Fruit fly (Drosophila melanogaster) whole organism, embryonic: ENCODE results near the gene CG14105.
A peak's percentile ranks its signal among the peaks of the same experiment; 100 is the strongest.

Experiments
- Bdp1 ChIP-seq: fragments of 200-800 bp; sonication (Bioruptor generic); optimal IDR thresholded peaks from 3 replicates; lab custom pipeline; 2016; ENCODE audit warnings: missing biosample characterization, missing genetic modification characterization
- BtbVII ChIP-seq: fragments of 200-800 bp; sonication (Bioruptor generic); optimal IDR thresholded peaks from 3 replicates; lab custom pipeline; 2017; ENCODE audit warnings: missing biosample characterization, mild to moderate bottlenecking, missing genetic modification characterization
- CG11504 ChIP-seq: fragments of 200-800 bp; sonication (Bioruptor generic); optimal IDR thresholded peaks from 3 replicates; lab custom pipeline; 2019; ENCODE audit warnings: missing biosample characterization, mild to moderate bottlenecking, missing genetic modification characterization, moderate library complexity
- CG13287 ChIP-seq: fragments of 200-800 bp; sonication (Bioruptor generic); IDR thresholded peaks from 2 replicates; pipeline ENCODE4 v1.3.6; 2022; ENCODE audit warnings: missing biosample characterization, missing genetic modification characterization; ENCODE audit not compliant: partially characterized antibody
- CG15269 ChIP-seq: fragments of 200-800 bp; sonication (Bioruptor generic); optimal IDR thresholded peaks from 2 replicates; lab custom pipeline; 2018; ENCODE audit warnings: missing biosample characterization, mild to moderate bottlenecking, missing genetic modification characterization, moderate library complexity
- CG1602 ChIP-seq: fragments of 200-800 bp; sonication (Bioruptor generic); optimal IDR thresholded peaks from 3 replicates; lab custom pipeline; 2016; ENCODE audit warnings: missing biosample characterization, missing genetic modification characterization
- CG17612 ChIP-seq: fragments of 200-800 bp; sonication (Bioruptor generic); IDR thresholded peaks from 2 replicates; pipeline ENCODE4 v1.3.6; 2022; ENCODE audit warnings: missing biosample characterization, missing genetic modification characterization
- CG2116 ChIP-seq: fragments of 200-800 bp; sonication (Bioruptor generic); optimal IDR thresholded peaks from 3 replicates; lab custom pipeline; 2018; ENCODE audit warnings: missing biosample characterization, mild to moderate bottlenecking, missing genetic modification characterization
- CG2712 ChIP-seq: fragments of 200-800 bp; optimal IDR thresholded peaks from 3 replicates; lab custom pipeline; 2019; ENCODE audit warnings: missing biosample characterization, mild to moderate bottlenecking, missing genetic modification characterization, moderate library complexity
- CG4360 ChIP-seq: fragments of 200-800 bp; sonication (Bioruptor generic); IDR thresholded peaks from 2 replicates; pipeline ENCODE4 v1.3.6; 2022; ENCODE audit warnings: missing biosample characterization, missing genetic modification characterization
- CG4820 ChIP-seq: fragments of 200-800 bp; sonication (Bioruptor generic); optimal IDR thresholded peaks from 3 replicates; lab custom pipeline; 2016; ENCODE audit warnings: missing biosample characterization, missing genetic modification characterization
- CG6654 ChIP-seq: fragments of 200-800 bp; sonication (Bioruptor generic); optimal IDR thresholded peaks from 2 replicates; lab custom pipeline; 2017; ENCODE audit warnings: missing biosample characterization, mild to moderate bottlenecking, missing genetic modification characterization
- CG6791 ChIP-seq: fragments of 200-800 bp; sonication (Bioruptor generic); IDR thresholded peaks from 3 replicates; pipeline ENCODE4 v1.3.6; 2022; ENCODE audit warnings: missing biosample characterization, missing genetic modification characterization; ENCODE audit not compliant: partially characterized antibody
- CG8478 ChIP-seq: fragments of >200 bp; optimal IDR thresholded peaks from 2 replicates; lab custom pipeline; 2018
- CG8765 ChIP-seq: fragments of 200-800 bp; sonication (Bioruptor generic); IDR thresholded peaks from 2 replicates; pipeline ENCODE4 v1.3.6; 2022; ENCODE audit warnings: missing biosample characterization, missing genetic modification characterization
- CTCF ChIP-seq: fragments of 200-800 bp; sonication (Bioruptor generic); optimal IDR thresholded peaks from 2 replicates; lab custom pipeline; 2017; ENCODE audit warnings: missing biosample characterization, mild to moderate bottlenecking, missing genetic modification characterization, moderate library complexity
- CoRest ChIP-seq: fragments of 200-800 bp; sonication (Bioruptor generic); optimal IDR thresholded peaks from 3 replicates; lab custom pipeline; 2018; ENCODE audit warnings: missing biosample characterization, mild to moderate bottlenecking, missing genetic modification characterization, moderate library complexity
- Doc3 ChIP-seq: fragments of 200-800 bp; sonication (Bioruptor generic); IDR thresholded peaks from 3 replicates; pipeline ENCODE4 v1.3.6; 2022; ENCODE audit warnings: missing biosample characterization, missing genetic modification characterization; ENCODE audit not compliant: partially characterized antibody
- Gsc ChIP-seq: fragments of 200-800 bp; sonication (Bioruptor generic); IDR thresholded peaks from 2 replicates; pipeline ENCODE4 v1.3.6; 2022; ENCODE audit warnings: missing biosample characterization, missing genetic modification characterization
- HLHmδ ChIP-seq: fragments of 200-800 bp; sonication (Bioruptor generic); optimal IDR thresholded peaks from 2 replicates; lab custom pipeline; 2018; ENCODE audit warnings: missing biosample characterization, mild to moderate bottlenecking, missing genetic modification characterization, moderate library complexity
- Hmx ChIP-seq: fragments of 200-800 bp; sonication (Bioruptor generic); optimal IDR thresholded peaks from 2 replicates; lab custom pipeline; 2016; ENCODE audit warnings: missing biosample characterization, missing genetic modification characterization
- Hr51 ChIP-seq, 2 experiments: fragments of 200-800 bp; sonication (Bioruptor generic); optimal IDR thresholded peaks; 2 replicates in 1 of 2; 3 replicates in 1 of 2; lab custom pipeline; 2016 to 2018; ENCODE audit warnings: missing biosample characterization in 2 of 2, missing genetic modification characterization in 2 of 2, mild to moderate bottlenecking in 1 of 2, moderate library complexity in 1 of 2
- Hsf ChIP-seq: fragments of 200-800 bp; sonication (Bioruptor generic); optimal IDR thresholded peaks from 3 replicates; lab custom pipeline; 2016; ENCODE audit warnings: missing biosample characterization, missing genetic modification characterization
- Kr ChIP-seq: fragments of 200-800 bp; sonication (Bioruptor generic); optimal IDR thresholded peaks from 2 replicates; lab custom pipeline; 2017; ENCODE audit warnings: missing biosample characterization, mild to moderate bottlenecking, missing genetic modification characterization
- Lhr ChIP-seq: fragments of 200-800 bp; sonication (Bioruptor generic); optimal IDR thresholded peaks from 3 replicates; lab custom pipeline; 2017; ENCODE audit warnings: mild to moderate bottlenecking, missing biosample characterization, missing genetic modification reagents, missing genetic modification characterization
- MESR4 ChIP-seq: fragments of 200-800 bp; sonication (Bioruptor generic); optimal IDR thresholded peaks from 2 replicates; lab custom pipeline; 2018; ENCODE audit warnings: missing biosample characterization, mild to moderate bottlenecking, missing genetic modification characterization, moderate library complexity
- NFAT ChIP-seq: fragments of 200-800 bp; sonication (Bioruptor generic); IDR thresholded peaks from 2 replicates; pipeline ENCODE4 v1.3.6; 2022; ENCODE audit warnings: missing biosample characterization, missing genetic modification characterization
- NfI ChIP-seq: fragments of 200-800 bp; sonication (Bioruptor generic); optimal IDR thresholded peaks from 3 replicates; lab custom pipeline; 2018; ENCODE audit warnings: missing biosample characterization, mild to moderate bottlenecking, missing genetic modification characterization, moderate library complexity
- Pdp1 ChIP-seq, 2 experiments: fragments of 200-800 bp; sonication (Bioruptor generic); optimal IDR thresholded peaks; 3 replicates each; lab custom pipeline; 2016; ENCODE audit warnings: missing biosample characterization in 2 of 2, missing genetic modification characterization in 2 of 2, mild to moderate bottlenecking in 1 of 2, moderate library complexity in 1 of 2
- Sox100B ChIP-seq: fragments of 200-800 bp; sonication (Bioruptor generic); optimal IDR thresholded peaks from 3 replicates; lab custom pipeline; 2018; ENCODE audit warnings: missing biosample characterization, mild to moderate bottlenecking, missing genetic modification characterization
- cg ChIP-seq: fragments of 200-800 bp; sonication (Bioruptor generic); optimal IDR thresholded peaks from 3 replicates; lab custom pipeline; 2019; ENCODE audit warnings: missing biosample characterization, mild to moderate bottlenecking, missing genetic modification characterization, moderate library complexity
- chm ChIP-seq: fragments of 200-800 bp; sonication (Bioruptor generic); IDR thresholded peaks from 2 replicates; pipeline ENCODE4 v1.3.6; 2022; ENCODE audit warnings: missing biosample characterization, missing genetic modification characterization
- ci ChIP-seq: fragments of 200-800 bp; sonication (Bioruptor generic); IDR thresholded peaks from 3 replicates; pipeline ENCODE4 v1.3.6; 2022; ENCODE audit warnings: missing biosample characterization, missing genetic modification characterization
- dimm ChIP-seq: fragments of 200-800 bp; sonication (Bioruptor generic); IDR thresholded peaks from 2 replicates; pipeline ENCODE4 v1.3.6; 2022; ENCODE audit warnings: missing biosample characterization, missing genetic modification characterization
- ewg ChIP-seq: fragments of 200-800 bp; sonication (Bioruptor generic); optimal IDR thresholded peaks from 3 replicates; lab custom pipeline; 2017; ENCODE audit warnings: mild to moderate bottlenecking, missing biosample characterization, missing genetic modification reagents, missing genetic modification characterization
- fd64A ChIP-seq: fragments of 200-800 bp; sonication (Bioruptor generic); optimal IDR thresholded peaks from 3 replicates; lab custom pipeline; 2018; ENCODE audit warnings: missing biosample characterization, mild to moderate bottlenecking, missing genetic modification characterization
- gfzf ChIP-seq: fragments of 200-800 bp; sonication (Bioruptor generic); optimal IDR thresholded peaks from 2 replicates; lab custom pipeline; 2016; ENCODE audit warnings: missing biosample characterization, mild to moderate bottlenecking, missing genetic modification characterization, moderate library complexity
- h ChIP-seq: fragments of >200 bp; optimal IDR thresholded peaks from 2 replicates; lab custom pipeline; 2017
- jumu ChIP-seq: fragments of 200-800 bp; sonication (Bioruptor generic); optimal IDR thresholded peaks from 3 replicates; lab custom pipeline; 2016; ENCODE audit warnings: missing biosample characterization, missing genetic modification characterization
- ken ChIP-seq: fragments of 200-800 bp; sonication (Bioruptor generic); IDR thresholded peaks from 3 replicates; pipeline ENCODE4 v1.3.6; 2022; ENCODE audit warnings: missing biosample characterization, missing genetic modification characterization
- knrl ChIP-seq: fragments of 200-800 bp; sonication (Bioruptor generic); IDR thresholded peaks from 3 replicates; pipeline ENCODE4 v1.3.6; 2022; ENCODE audit warnings: missing biosample characterization, missing genetic modification characterization; ENCODE audit not compliant: partially characterized antibody
- nau ChIP-seq: fragments of 200-800 bp; sonication (Bioruptor generic); optimal IDR thresholded peaks from 3 replicates; lab custom pipeline; 2017; ENCODE audit warnings: missing biosample characterization, mild to moderate bottlenecking, missing genetic modification characterization, missing genetic modification reagents
- p53 ChIP-seq: fragments of 200-800 bp; sonication (Bioruptor generic); optimal IDR thresholded peaks from 2 replicates; lab custom pipeline; 2016; ENCODE audit warnings: missing biosample characterization, missing genetic modification characterization
- peb ChIP-seq: fragments of 200-800 bp; sonication (Bioruptor generic); IDR thresholded peaks from 2 replicates; pipeline ENCODE4 v1.3.6; 2022; ENCODE audit warnings: missing biosample characterization, missing genetic modification characterization
- phol ChIP-seq: fragments of 200-800 bp; sonication (Bioruptor generic); optimal IDR thresholded peaks from 3 replicates; lab custom pipeline; 2018; ENCODE audit warnings: missing biosample characterization, mild to moderate bottlenecking, missing genetic modification characterization, moderate library complexity
- run ChIP-seq: fragments of 200-800 bp; sonication (Bioruptor generic); optimal IDR thresholded peaks from 3 replicates; lab custom pipeline; 2018; ENCODE audit warnings: missing biosample characterization, mild to moderate bottlenecking, missing genetic modification characterization
- sc ChIP-seq, 3 experiments: fragments of >200 bp in 2 of 3; fragments of 200-800 bp in 1 of 3; sonication (Bioruptor generic) in 1 of 3; optimal IDR thresholded peaks; 2 replicates in 2 of 3; 3 replicates in 1 of 3; lab custom pipeline; 2017; ENCODE audit warnings: mild to moderate bottlenecking in 1 of 3, missing biosample characterization in 1 of 3, missing genetic modification characterization in 1 of 3, missing genetic modification reagents in 1 of 3
- ssp ChIP-seq: fragments of 200-800 bp; sonication (Bioruptor generic); IDR thresholded peaks from 2 replicates; pipeline ENCODE4 v1.3.6; 2022; ENCODE audit warnings: missing biosample characterization, missing genetic modification characterization
- trem ChIP-seq: fragments of 200-800 bp; optimal IDR thresholded peaks from 3 replicates; lab custom pipeline; 2019; ENCODE audit warnings: missing biosample characterization, mild to moderate bottlenecking, missing genetic modification characterization, moderate library complexity
- usp ChIP-seq: fragments of >200 bp; optimal IDR thresholded peaks from 2 replicates; lab custom pipeline; 2017; ENCODE audit warnings: missing biosample characterization, missing genetic modification characterization
- vvl ChIP-seq: fragments of 200-800 bp; sonication (Bioruptor generic); IDR thresholded peaks from 2 replicates; pipeline ENCODE4 v1.3.6; 2022; ENCODE audit warnings: missing biosample characterization, missing genetic modification characterization

The CG14105 gene

dm6 chr3L:13387608-13388007 lies 38.9 kb downstream of the CG14105 start, which contains the start of gene CG10171 (continued):
- no peak for TF ChIP-seq run (tag; lab: Kevin White, UChicago)
- no peak for TF ChIP-seq Kr (GFP tag; lab: Kevin White, UChicago)
- TF ChIP-seq NfI (GFP tag; lab: Kevin White, UChicago): no peak
- TF ChIP-seq CoRest: peak; percentile 27
- 0 out of 3 replicates have a peak, but pooled peaks have one; percentile 30 for TF ChIP-seq CG6791 (GFP tag; lab: Robert Waterston, UW)
- no peak for TF ChIP-seq Hsf (GFP tag; lab: Kevin White, UChicago)
- no peak for TF ChIP-seq HLHmδ
- no peak for TF ChIP-seq ewg
- peak; percentile 64; the same call in 1 of the 3 replicates for TF ChIP-seq ken
- no peak for TF ChIP-seq chm (GFP tag; lab: Robert Waterston, UW)
- TF ChIP-seq Gsc: no peak
- no peak for TF ChIP-seq sc (optimal IDR thresholded peaks at IDR 0.05; lab: Kevin White, UChicago)
- no peak for TF ChIP-seq sc (GFP tag; optimal IDR thresholded peaks at IDR 0.05; lab: Kevin White, UChicago)
- TF ChIP-seq CG17612 (GFP tag; lab: Robert Waterston, UW): no peak
- peak; percentile 39 for TF ChIP-seq CTCF (GFP tag; lab: Kevin White, UChicago)
- no peak for TF ChIP-seq dimm (GFP tag; lab: Robert Waterston, UW)
- TF ChIP-seq h (lab: Kevin White, UChicago): no peak
- TF ChIP-seq NFAT: peak; percentile 11; the same call in 1 of the 2 replicates
- no peak for TF ChIP-seq CG1602
- peak; percentile 11 for TF ChIP-seq phol (tag; lab: Kevin White, UChicago)
- no peak for TF ChIP-seq fd64A (GFP tag; lab: Kevin White, UChicago)
- peak; percentile 39 for TF ChIP-seq MESR4 (GFP tag; lab: Kevin White, UChicago)
- TF ChIP-seq jumu: no peak
- no peak for TF ChIP-seq CG6654 (GFP tag; lab: Kevin White, UChicago)
- no peak for TF ChIP-seq Hmx
- TF ChIP-seq Pdp1 (GFP tag; optimal IDR thresholded peaks at IDR 0.05; lab: Kevin White, UChicago): no peak
- TF ChIP-seq Sox100B (GFP tag; lab: Kevin White, UChicago): no peak
- no peak for TF ChIP-seq CG11504 (tag; lab: Kevin White, UChicago)
- TF ChIP-seq p53: no peak
- TF ChIP-seq nau: no peak
- peak; percentile 12 for TF ChIP-seq CG2712 (tag; lab: Kevin White, UChicago)
- TF ChIP-seq trem (tag; lab: Kevin White, UChicago): peak; percentile 20
- TF ChIP-seq ci (GFP tag; lab: Robert Waterston, UW): peak; percentile 37; the same call in 1 of the 3 replicates
- TF ChIP-seq CG13287: peak; percentile 13; the same call in 1 of the 2 replicates
- no peak for TF ChIP-seq peb (GFP tag; lab: Robert Waterston, UW)
- TF ChIP-seq Doc3 (GFP tag; lab: Robert Waterston, UW): no peak
- TF ChIP-seq CG2116: no peak
- peak; percentile 39; the same call in 1 of the 3 replicates for TF ChIP-seq knrl
- TF ChIP-seq vvl (GFP tag; lab: Robert Waterston, UW): peak; percentile 53
- TF ChIP-seq CG4360: no peak
- TF ChIP-seq CG4820 (GFP tag; lab: Kevin White, UChicago): no peak
- TF ChIP-seq CG15269: no peak
- TF ChIP-seq cg (GFP tag; lab: Kevin White, UChicago): no peak
- no peak for TF ChIP-seq usp (GFP tag; lab: Kevin White, UChicago)
- TF ChIP-seq BtbVII (GFP tag; lab: Kevin White, UChicago): no peak
- no peak for TF ChIP-seq Bdp1 (GFP tag; lab: Kevin White, UChicago)
- peak; percentile 52 for TF ChIP-seq Lhr (GFP tag; lab: Kevin White, UChicago)
- TF ChIP-seq CG8478 (lab: Kevin White, UChicago): no peak
- 0 out of 2 replicates have a peak, but pooled peaks have one; percentile 10 for TF ChIP-seq ssp
- TF ChIP-seq Hr51 (GFP tag; optimal IDR thresholded peaks at IDR 0.05; lab: Kevin White, UChicago): no peak
- TF ChIP-seq CG8765: no peak
- TF ChIP-seq gfzf: peak; percentile 20
